ENCODE assay signal across 4 fruit fly cellular contexts in genomic region chrX:494607-495006, dm6.
TF ChIP-seq lines count a peak whose summit lies in the region.

TSS of gene CG17778 (plus strand) at chrX:494614.

- no peak for TF ChIP-seq CTCF in whole organism, embryonic (GFP tag; optimal IDR thresholded peaks at IDR 0.05; lab: Kevin White, UChicago)

TF ChIP-seq in whole organism, embryonic, 481 proteins besides CTCF, POLR2A, EP300 and RAD21 (continues in another document):
- TF ChIP-seq btn (GFP tag; optimal IDR thresholded peaks at IDR 0.05; lab: Kevin White, UChicago) (no peak), unpg (GFP tag; optimal IDR thresholded peaks at IDR 0.05; lab: Kevin White, UChicago) (no peak), ase (GFP tag; IDR thresholded peaks at IDR 0.05; lab: Robert Waterston, UW) (peak; percentile 33; the same call in 1 of the 3 replicates), gt (GFP tag; IDR thresholded peaks at IDR 0.05; lab: Robert Waterston, UW) (no peak), B-H2 (GFP tag; optimal IDR thresholded peaks at IDR 0.05; lab: Kevin White, UChicago) (no peak), zfh1 (GFP tag; IDR thresholded peaks at IDR 0.05; lab: Robert Waterston, UW) (no peak), Mrtf (GFP tag; IDR thresholded peaks at IDR 0.05; lab: Robert Waterston, UW) (no peak), Atf-2 (GFP tag; optimal IDR thresholded peaks at IDR 0.05; lab: Kevin White, UChicago) (no peak), Sry-β (GFP tag; optimal IDR thresholded peaks at IDR 0.05; lab: Kevin White, UChicago) (no peak), gfzf (GFP tag; optimal IDR thresholded peaks at IDR 0.05; lab: Kevin White, UChicago) (no peak), sqz (GFP tag; optimal IDR thresholded peaks at IDR 0.05; lab: Kevin White, UChicago) (no peak), Ets97D (GFP tag; optimal IDR thresholded peaks at IDR 0.05; lab: Kevin White, UChicago) (no peak), sc (optimal IDR thresholded peaks at IDR 0.05; lab: Kevin White, UChicago) (no peak), sc (GFP tag; optimal IDR thresholded peaks at IDR 0.05; lab: Kevin White, UChicago) (no peak), CG9215 (GFP tag; IDR thresholded peaks at IDR 0.05; lab: Robert Waterston, UW) (no peak), CG1233 (GFP tag; optimal IDR thresholded peaks at IDR 0.05; lab: Kevin White, UChicago) (no peak), CG18476 (GFP tag; optimal IDR thresholded peaks at IDR 0.05; lab: Kevin White, UChicago) (no peak), Awh (GFP tag; IDR thresholded peaks at IDR 0.05; lab: Robert Waterston, UW) (no peak), CoRest (tag; optimal IDR thresholded peaks at IDR 0.05; lab: Kevin White, UChicago) (no peak), nerfin-1 (tag; optimal IDR thresholded peaks at IDR 0.05; lab: Kevin White, UChicago) (peak; percentile 40), CG4282 (GFP tag; optimal IDR thresholded peaks at IDR 0.05; lab: Kevin White, UChicago) (no peak), gro (GFP tag; optimal IDR thresholded peaks at IDR 0.05; lab: Kevin White, UChicago) (no peak), CG1024 (GFP tag; IDR thresholded peaks at IDR 0.05; lab: Robert Waterston, UW) (no peak), corto (GFP tag; optimal IDR thresholded peaks at IDR 0.05; lab: Kevin White, UChicago) (no peak)

TF ChIP-seq in whole organism, prepupa, 60 proteins besides CTCF, POLR2A, EP300 and RAD21 (continues in another document):
- TF ChIP-seq CG11762 (GFP tag; optimal IDR thresholded peaks at IDR 0.05; lab: Kevin White, UChicago; ENCODE audit: insufficient read depth) (no peak), CG8319 (GFP tag; optimal IDR thresholded peaks at IDR 0.05; lab: Kevin White, UChicago) (no peak), vri (GFP tag; optimal IDR thresholded peaks at IDR 0.05; lab: Kevin White, UChicago) (no peak), salr (GFP tag; optimal IDR thresholded peaks at IDR 0.05; lab: Kevin White, UChicago) (no peak), CG32006 (GFP tag; optimal IDR thresholded peaks at IDR 0.05; lab: Kevin White, UChicago) (no peak), net (GFP tag; optimal IDR thresholded peaks at IDR 0.05; lab: Kevin White, UChicago) (no peak), Gug (GFP tag; IDR thresholded peaks at IDR 0.05; lab: Robert Waterston, UW) (no peak), CG6163 (GFP tag; IDR thresholded peaks at IDR 0.05; lab: Robert Waterston, UW) (peak; percentile 37; the same call in 2 of the 3 replicates), CG1621 (tag; optimal IDR thresholded peaks at IDR 0.05; lab: Kevin White, UChicago) (no peak), CG10631 (GFP tag; optimal IDR thresholded peaks at IDR 0.05; lab: Kevin White, UChicago) (no peak), acj6 (GFP tag; optimal IDR thresholded peaks at IDR 0.05; lab: Kevin White, UChicago) (no peak), pdm3 (GFP tag; optimal IDR thresholded peaks at IDR 0.05; lab: Kevin White, UChicago) (no peak), lz (GFP tag; optimal IDR thresholded peaks at IDR 0.05; lab: Kevin White, UChicago) (no peak), topi (GFP tag; optimal IDR thresholded peaks at IDR 0.05; lab: Kevin White, UChicago) (no peak), CG10669 (GFP tag; optimal IDR thresholded peaks at IDR 0.05; lab: Kevin White, UChicago) (no peak), CG7368 (GFP tag; optimal IDR thresholded peaks at IDR 0.05; lab: Kevin White, UChicago) (no peak), Sox14 (GFP tag; optimal IDR thresholded peaks at IDR 0.05; lab: Kevin White, UChicago) (no peak), CG8119 (GFP tag; IDR thresholded peaks at IDR 0.05; lab: Robert Waterston, UW) (peak; percentile 14; the same call in 1 of the 3 replicates), CG31627 (GFP tag; optimal IDR thresholded peaks at IDR 0.05; lab: Kevin White, UChicago) (no peak), Eip78C (GFP tag; lab: Kevin White, UChicago) (peak; percentile 64), eg (GFP tag; IDR thresholded peaks at IDR 0.05; lab: Robert Waterston, UW) (peak; percentile 40; the same call in 1 of the 3 replicates), CG6808 (GFP tag; optimal IDR thresholded peaks at IDR 0.05; lab: Kevin White, UChicago) (no peak), fd59A (GFP tag; optimal IDR thresholded peaks at IDR 0.05; lab: Kevin White, UChicago) (no peak), CG6276 (GFP tag; optimal IDR thresholded peaks at IDR 0.05; lab: Kevin White, UChicago) (no peak), fd85E (GFP tag; optimal IDR thresholded peaks at IDR 0.05; lab: Kevin White, UChicago) (no peak)

TF ChIP-seq in whole organism, pupa, 21 proteins besides CTCF, POLR2A, EP300 and RAD21:
- peak; percentile 14; the same call in 1 of the 2 replicates for TF ChIP-seq Ets98B (GFP tag; IDR thresholded peaks at IDR 0.05; lab: Robert Waterston, UW)
- no peak for TF ChIP-seq CG12605 (GFP tag; IDR thresholded peaks at IDR 0.05; lab: Robert Waterston, UW)
- 0 out of 3 replicates have a peak, but pooled peaks have one; percentile 28 for TF ChIP-seq fd96Ca (GFP tag; IDR thresholded peaks at IDR 0.05; lab: Robert Waterston, UW)
- TF ChIP-seq CG17806 (tag; optimal IDR thresholded peaks at IDR 0.05; lab: Kevin White, UChicago), result peak; percentile 2
- no peak for TF ChIP-seq rn (GFP tag; IDR thresholded peaks at IDR 0.05; lab: Robert Waterston, UW)
- TF ChIP-seq Pif1A (GFP tag; optimal IDR thresholded peaks at IDR 0.05; lab: Kevin White, UChicago), result no peak

TF ChIP-seq in whole organism, wandering third instar larva, 38 proteins besides CTCF, POLR2A, EP300 and RAD21:
- peak; percentile 50 for TF ChIP-seq N (GFP tag; optimal IDR thresholded peaks at IDR 0.05; lab: Kevin White, UChicago)
- no peak for TF ChIP-seq Rel (GFP tag; optimal IDR thresholded peaks at IDR 0.05; lab: Kevin White, UChicago)
- TF ChIP-seq Rel (tag; optimal IDR thresholded peaks at IDR 0.05; lab: Kevin White, UChicago), result no peak

Comparison
In these comparisons a context has a peak if more than half of its experiments do, and no peak if none do; other contexts are left out.
1. Of the 7 proteins assayed by ChIP-seq in both whole organism, embryonic and whole organism, prepupa: peak only in whole organism, embryonic: CG16779; only in whole organism, prepupa: CG6854; in both: none; in neither: 5.